Fruit fly (Drosophila melanogaster) whole organism, embryonic: Measurements from ENCODE around the gene CG10222.

ENCODE experiments used
- ATbp ChIP-seq: fragments of 200-800 bp; sonication (Bioruptor generic); optimal IDR thresholded peaks from 2 replicates; lab custom pipeline; 2017; ENCODE audit warnings: missing biosample characterization, mild to moderate bottlenecking, missing genetic modification characterization, missing genetic modification reagents
- Antp ChIP-seq: fragments of 200-800 bp; sonication (Bioruptor generic); optimal IDR thresholded peaks from 3 replicates; lab custom pipeline; 2016; ENCODE audit warnings: missing biosample characterization, missing genetic modification characterization
- B-H2 ChIP-seq: fragments of 200-800 bp; sonication (Bioruptor generic); optimal IDR thresholded peaks from 2 replicates; lab custom pipeline; 2018; ENCODE audit warnings: missing biosample characterization, mild to moderate bottlenecking, missing genetic modification characterization
- BEAF-32 ChIP-seq: fragments of 200-800 bp; sonication (Bioruptor generic); optimal IDR thresholded peaks from 3 replicates; lab custom pipeline; 2017; ENCODE audit warnings: missing biosample characterization, missing genetic modification characterization, mild to moderate bottlenecking, moderate library complexity, missing genetic modification reagents
- Bgb ChIP-seq: fragments of 200-800 bp; sonication (Bioruptor generic); IDR thresholded peaks from 2 replicates; pipeline ENCODE4 v1.3.6; 2022; ENCODE audit warnings: missing biosample characterization, missing genetic modification characterization; ENCODE audit not compliant: partially characterized antibody
- CG10267 ChIP-seq: fragments of 200-800 bp; sonication (Bioruptor generic); optimal IDR thresholded peaks from 2 replicates; lab custom pipeline; 2018; ENCODE audit warnings: missing biosample characterization, mild to moderate bottlenecking, missing genetic modification characterization, moderate library complexity
- CG10979 ChIP-seq: fragments of 200-800 bp; sonication (Bioruptor generic); optimal IDR thresholded peaks from 2 replicates; lab custom pipeline; 2018; ENCODE audit warnings: missing biosample characterization, mild to moderate bottlenecking, missing genetic modification characterization, moderate library complexity
- CG11085 ChIP-seq: fragments of 200-800 bp; sonication (Bioruptor generic); IDR thresholded peaks from 2 replicates; pipeline ENCODE4 v1.3.6; 2022; ENCODE audit warnings: missing biosample characterization, missing genetic modification characterization
- CG14710 ChIP-seq: fragments of 200-800 bp; sonication (Bioruptor generic); optimal IDR thresholded peaks from 3 replicates; lab custom pipeline; 2019; ENCODE audit warnings: missing biosample characterization, mild to moderate bottlenecking, missing genetic modification characterization, moderate library complexity
- CG14965 ChIP-seq: fragments of 200-800 bp; sonication (Bioruptor generic); optimal IDR thresholded peaks from 2 replicates; lab custom pipeline; 2016; ENCODE audit warnings: missing biosample characterization, missing genetic modification characterization, borderline replicate concordance
- CG15269 ChIP-seq: fragments of 200-800 bp; sonication (Bioruptor generic); optimal IDR thresholded peaks from 2 replicates; lab custom pipeline; 2018; ENCODE audit warnings: missing biosample characterization, mild to moderate bottlenecking, missing genetic modification characterization, moderate library complexity
- CG15601 ChIP-seq: fragments of 200-800 bp; sonication (Bioruptor generic); optimal IDR thresholded peaks from 3 replicates; lab custom pipeline; 2019; ENCODE audit warnings: missing biosample characterization, mild to moderate bottlenecking, missing genetic modification characterization, moderate library complexity
- CG1602 ChIP-seq: fragments of 200-800 bp; sonication (Bioruptor generic); optimal IDR thresholded peaks from 3 replicates; lab custom pipeline; 2016; ENCODE audit warnings: missing biosample characterization, missing genetic modification characterization
- CG1603 ChIP-seq: fragments of 200-800 bp; sonication (Bioruptor generic); optimal IDR thresholded peaks from 2 replicates; lab custom pipeline; 2019; ENCODE audit warnings: missing biosample characterization, mild to moderate bottlenecking, missing genetic modification characterization, moderate library complexity
- CG16815 ChIP-seq: fragments of 200-800 bp; sonication (Bioruptor generic); optimal IDR thresholded peaks from 3 replicates; lab custom pipeline; 2017; ENCODE audit warnings: missing biosample characterization, mild to moderate bottlenecking, missing genetic modification characterization
- CG17359 ChIP-seq: fragments of 200-800 bp; sonication (Bioruptor generic); optimal IDR thresholded peaks from 3 replicates; lab custom pipeline; 2018; ENCODE audit warnings: missing biosample characterization, mild to moderate bottlenecking, missing genetic modification characterization, moderate library complexity
- CG17802 ChIP-seq: fragments of 200-800 bp; sonication (Bioruptor generic); optimal IDR thresholded peaks from 2 replicates; lab custom pipeline; 2018; ENCODE audit warnings: missing biosample characterization, mild to moderate bottlenecking, missing genetic modification characterization, moderate library complexity
- CG18262 ChIP-seq: fragments of 200-800 bp; optimal IDR thresholded peaks from 3 replicates; lab custom pipeline; 2019; ENCODE audit warnings: missing biosample characterization, mild to moderate bottlenecking, missing genetic modification characterization, moderate library complexity
- CG1832 ChIP-seq: fragments of 200-800 bp; sonication (Bioruptor generic); optimal IDR thresholded peaks from 2 replicates; lab custom pipeline; 2017; ENCODE audit warnings: missing biosample characterization, mild to moderate bottlenecking, missing genetic modification characterization, inconsistent platforms
- CG34422 ChIP-seq: fragments of 200-800 bp; sonication (Bioruptor generic); IDR thresholded peaks from 3 replicates; pipeline ENCODE4 v1.3.6; 2022; ENCODE audit warnings: missing biosample characterization, missing genetic modification characterization
- CG4820 ChIP-seq: fragments of 200-800 bp; sonication (Bioruptor generic); optimal IDR thresholded peaks from 3 replicates; lab custom pipeline; 2016; ENCODE audit warnings: missing biosample characterization, missing genetic modification characterization
- CG5953 ChIP-seq: fragments of 200-800 bp; sonication (Bioruptor generic); IDR thresholded peaks from 2 replicates; pipeline ENCODE4 v1.3.6; 2022; ENCODE audit warnings: missing biosample characterization, missing genetic modification characterization
- CG8478 ChIP-seq: fragments of >200 bp; optimal IDR thresholded peaks from 2 replicates; lab custom pipeline; 2018
- CG9727 ChIP-seq: fragments of 200-800 bp; sonication (Bioruptor generic); optimal IDR thresholded peaks from 3 replicates; lab custom pipeline; 2017; ENCODE audit warnings: missing biosample characterization, mild to moderate bottlenecking, missing genetic modification characterization
- D19B ChIP-seq: fragments of 200-800 bp; sonication (Bioruptor generic); optimal IDR thresholded peaks from 2 replicates; lab custom pipeline; 2017; ENCODE audit warnings: missing biosample characterization, mild to moderate bottlenecking, missing genetic modification characterization
- Ets65A ChIP-seq: fragments of 200-800 bp; sonication (Bioruptor generic); peaks from one replicate; lab custom pipeline; 2016; ENCODE audit warnings: missing biosample characterization, missing genetic modification characterization
- MESR4 ChIP-seq: fragments of 200-800 bp; sonication (Bioruptor generic); optimal IDR thresholded peaks from 2 replicates; lab custom pipeline; 2018; ENCODE audit warnings: missing biosample characterization, mild to moderate bottlenecking, missing genetic modification characterization, moderate library complexity
- Mad ChIP-seq: fragments of 200-800 bp; sonication (Bioruptor generic); optimal IDR thresholded peaks from 2 replicates; lab custom pipeline; 2016; ENCODE audit warnings: missing biosample characterization, missing genetic modification characterization
- Med ChIP-seq: fragments of 200-800 bp; sonication (Bioruptor generic); peaks from one replicate; lab custom pipeline; 2016; ENCODE audit warnings: missing biosample characterization, missing genetic modification characterization, mild to moderate bottlenecking, inconsistent platforms, moderate library complexity
- Meics ChIP-seq: fragments of 200-800 bp; sonication (Bioruptor generic); optimal IDR thresholded peaks from 2 replicates; lab custom pipeline; 2017; ENCODE audit warnings: missing biosample characterization, mild to moderate bottlenecking, missing genetic modification characterization
- Rfx ChIP-seq: fragments of 200-800 bp; sonication (Bioruptor generic); IDR thresholded peaks from 2 replicates; pipeline ENCODE4 v1.3.6; 2022; ENCODE audit warnings: missing biosample characterization, missing genetic modification characterization
- Sry-δ ChIP-seq: fragments of 200-800 bp; sonication (Bioruptor generic); optimal IDR thresholded peaks from 2 replicates; lab custom pipeline; 2016; ENCODE audit warnings: missing biosample characterization, missing genetic modification characterization
- abd-A ChIP-seq: fragments of 200-800 bp; sonication (Bioruptor generic); optimal IDR thresholded peaks from 3 replicates; lab custom pipeline; 2019; ENCODE audit warnings: missing biosample characterization, mild to moderate bottlenecking, missing genetic modification characterization, moderate library complexity
- al ChIP-seq: fragments of 200-800 bp; sonication (Bioruptor generic); IDR thresholded peaks from 2 replicates; pipeline ENCODE4 v1.3.6; 2022; ENCODE audit warnings: missing biosample characterization, missing genetic modification characterization
- eyg ChIP-seq: fragments of 200-800 bp; sonication (Bioruptor generic); optimal IDR thresholded peaks from 3 replicates; lab custom pipeline; 2016; ENCODE audit warnings: missing biosample characterization, missing genetic modification characterization
- fd102C ChIP-seq: fragments of 200-800 bp; sonication (Bioruptor generic); optimal IDR thresholded peaks from 2 replicates; lab custom pipeline; 2018; ENCODE audit warnings: missing biosample characterization, mild to moderate bottlenecking, missing genetic modification characterization, moderate library complexity
- fd64A ChIP-seq: fragments of 200-800 bp; sonication (Bioruptor generic); optimal IDR thresholded peaks from 3 replicates; lab custom pipeline; 2018; ENCODE audit warnings: missing biosample characterization, mild to moderate bottlenecking, missing genetic modification characterization
- her ChIP-seq: fragments of 200-800 bp; sonication (Bioruptor generic); optimal IDR thresholded peaks from 2 replicates; lab custom pipeline; 2016; ENCODE audit warnings: missing biosample characterization, missing genetic modification characterization
- jing ChIP-seq: fragments of 200-800 bp; sonication (Bioruptor generic); optimal IDR thresholded peaks from 2 replicates; lab custom pipeline; 2018; ENCODE audit warnings: missing biosample characterization, mild to moderate bottlenecking, missing genetic modification characterization
- lola ChIP-seq, 3 experiments: fragments of >200 bp in 2 of 3; fragments of 200-800 bp in 1 of 3; sonication (Bioruptor generic) in 1 of 3; optimal IDR thresholded peaks; 2 replicates each; lab custom pipeline; 2017 to 2019; ENCODE audit warnings: missing biosample characterization in 3 of 3, missing genetic modification characterization in 3 of 3, mild to moderate bottlenecking in 1 of 3, moderate library complexity in 1 of 3
- peb ChIP-seq: fragments of 200-800 bp; sonication (Bioruptor generic); IDR thresholded peaks from 2 replicates; pipeline ENCODE4 v1.3.6; 2022; ENCODE audit warnings: missing biosample characterization, missing genetic modification characterization
- salm ChIP-seq: fragments of 200-800 bp; sonication (Bioruptor generic); optimal IDR thresholded peaks from 2 replicates; lab custom pipeline; 2018; ENCODE audit warnings: missing biosample characterization, mild to moderate bottlenecking, missing genetic modification characterization
- sens ChIP-seq: fragments of 200-800 bp; sonication (Bioruptor generic); peaks from one replicate; lab custom pipeline; 2016; ENCODE audit warnings: missing biosample characterization, missing genetic modification characterization
- sr ChIP-seq: fragments of 200-800 bp; sonication (Bioruptor generic); IDR thresholded peaks from 3 replicates; pipeline ENCODE4 v1.3.6; 2022; ENCODE audit warnings: missing biosample characterization, missing genetic modification characterization
- stwl ChIP-seq: fragments of 200-800 bp; sonication (Bioruptor generic); optimal IDR thresholded peaks from 3 replicates; lab custom pipeline; 2018; ENCODE audit warnings: missing biosample characterization, mild to moderate bottlenecking, missing genetic modification characterization, moderate library complexity
- tll ChIP-seq, 2 experiments: fragments of 200-800 bp in 1 of 2; fragments of >200 bp in 1 of 2; sonication (Bioruptor generic) in 1 of 2; optimal IDR thresholded peaks; 2 replicates each; lab custom pipeline; 2017 to 2019; ENCODE audit warnings: missing biosample characterization in 2 of 2, missing genetic modification characterization in 2 of 2, mild to moderate bottlenecking in 1 of 2, moderate library complexity in 1 of 2
- twi ChIP-seq: fragments of 200-800 bp; optimal IDR thresholded peaks from 2 replicates; lab custom pipeline; 2019; ENCODE audit warnings: missing biosample characterization, mild to moderate bottlenecking, missing genetic modification characterization, moderate library complexity
- unc-4 ChIP-seq: fragments of 200-800 bp; sonication (Bioruptor generic); IDR thresholded peaks from 2 replicates; pipeline ENCODE4 v1.3.6; 2022; ENCODE audit warnings: missing biosample characterization, missing genetic modification characterization; ENCODE audit not compliant: partially characterized antibody

Gene CG10222

DNA sequence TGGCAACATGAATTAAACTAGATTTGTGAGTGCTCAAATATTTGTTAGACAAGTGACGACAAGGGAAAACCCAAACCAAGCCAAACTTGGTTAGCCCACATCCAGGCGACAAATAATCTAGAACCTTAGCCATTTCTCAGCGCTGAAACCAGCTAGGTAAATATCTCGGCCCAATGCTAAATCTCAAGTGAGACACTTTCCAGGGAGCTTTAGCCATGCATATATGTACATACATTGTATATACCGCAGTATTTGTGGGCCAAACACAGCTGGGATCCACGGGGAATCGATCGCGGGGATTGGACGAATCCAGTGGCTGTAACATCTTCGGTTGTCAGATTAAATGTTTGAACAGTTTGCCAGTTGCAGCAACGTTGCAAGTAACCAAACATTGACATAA lies 14.6 kb downstream of the CG10222 start:
- TF ChIP-seq CG14965 (GFP tag; lab: Kevin White, UChicago) (no peak), Ets65A (GFP tag; lab: Kevin White, UChicago) (peak; percentile 35), CG14710 (no peak), ATbp (GFP tag; lab: Kevin White, UChicago) (peak; percentile 26), fd64A (GFP tag; lab: Kevin White, UChicago) (peak; percentile 13), BEAF-32 (GFP tag; lab: Kevin White, UChicago) (no peak), jing (GFP tag; lab: Kevin White, UChicago) (no peak), sens (GFP tag; lab: Kevin White, UChicago) (peak; percentile 91), Med (GFP tag; lab: Kevin White, UChicago) (peak; percentile 31), CG1603 (tag; lab: Kevin White, UChicago) (peak; percentile 25), CG1602 (GFP tag; lab: Kevin White, UChicago) (no peak), CG8478 (lab: Kevin White, UChicago) (no peak), Sry-δ (GFP tag; lab: Kevin White, UChicago) (no peak), Meics (GFP tag; lab: Kevin White, UChicago) (peak; percentile 19), al (no peak)
- TF ChIP-seq, all 482 proteins: peak for 7

dm6 chr3L:13393538-13393937 lies 18.7 kb downstream of the CG10222 start:
- TF ChIP-seq eyg (GFP tag; lab: Kevin White, UChicago) (no peak), sens (GFP tag; lab: Kevin White, UChicago) (peak; percentile 87), CG10979 (peak; percentile 12), CG9727 (GFP tag; lab: Kevin White, UChicago) (peak; percentile 15)
- TF ChIP-seq, all 482 proteins: peak for 3

dm6 chr3L:13389834-13390233 lies 22.4 kb downstream of the CG10222 start, which contains the start of gene Poc1:
Gene Poc1 (minus strand): TSS chr3L:13390006.
- 0 out of 2 replicates have a peak, but pooled peaks have one; percentile 51 for TF ChIP-seq Bgb (GFP tag; lab: Robert Waterston, UW)
- TF ChIP-seq CG4820: no peak
- TF ChIP-seq fd102C (GFP tag; lab: Kevin White, UChicago): no peak
- TF ChIP-seq her: no peak
- TF ChIP-seq CG17802 (tag; lab: Kevin White, UChicago): no peak
- no peak for TF ChIP-seq CG15269
- peak; percentile 21 for TF ChIP-seq CG15601 (tag; lab: Kevin White, UChicago)
- peak; percentile 62 for TF ChIP-seq CG10267
- TF ChIP-seq CG1832 (GFP tag; lab: Kevin White, UChicago): no peak
- no peak for TF ChIP-seq twi (tag; lab: Kevin White, UChicago)
- no peak for TF ChIP-seq CG17359 (tag; lab: Kevin White, UChicago)
- TF ChIP-seq Rfx (GFP tag; lab: Robert Waterston, UW): no peak
- TF ChIP-seq unc-4 (GFP tag; lab: Robert Waterston, UW): peak; percentile 14; the same call in 1 of the 2 replicates
- TF ChIP-seq lola (GFP tag; optimal IDR thresholded peaks at IDR 0.05; lab: Kevin White, UChicago): no peak
- no peak for TF ChIP-seq peb (GFP tag; lab: Robert Waterston, UW)
- no peak for TF ChIP-seq D19B (GFP tag; lab: Kevin White, UChicago)
- TF ChIP-seq CG34422 (GFP tag; lab: Robert Waterston, UW): no peak
- TF ChIP-seq CG18262 (tag; lab: Kevin White, UChicago): no peak
- TF ChIP-seq Mad: no peak
- TF ChIP-seq tll (GFP tag; optimal IDR thresholded peaks at IDR 0.05; lab: Kevin White, UChicago): no peak
- TF ChIP-seq MESR4 (GFP tag; lab: Kevin White, UChicago): peak; percentile 22
- TF ChIP-seq CG5953 (GFP tag; lab: Robert Waterston, UW): no peak
- no peak for TF ChIP-seq B-H2 (GFP tag; lab: Kevin White, UChicago)
- no peak for TF ChIP-seq CG16815
- TF ChIP-seq Antp (GFP tag; lab: Kevin White, UChicago): no peak
- TF ChIP-seq abd-A (tag; lab: Kevin White, UChicago): no peak
- no peak for TF ChIP-seq CG11085 (GFP tag; lab: Robert Waterston, UW)
- TF ChIP-seq stwl (tag; lab: Kevin White, UChicago): peak; percentile 85
- TF ChIP-seq salm: no peak
- TF ChIP-seq sr (GFP tag; lab: Robert Waterston, UW): no peak
